Fruit fly (Drosophila melanogaster) whole organism, embryonic: ENCODE data around the gene CG5850.
A peak's percentile ranks its signal among the peaks of the same experiment; 100 is the strongest.

Experiments
- CG10431 ChIP-seq: fragments of 200-800 bp; sonication (Bioruptor generic); optimal IDR thresholded peaks from 3 replicates; lab custom pipeline; 2018; ENCODE audit warnings: missing biosample characterization, mild to moderate bottlenecking, missing genetic modification characterization
- CG10462 ChIP-seq: fragments of 200-800 bp; sonication (Bioruptor generic); optimal IDR thresholded peaks from 2 replicates; lab custom pipeline; 2016; ENCODE audit warnings: missing biosample characterization, missing genetic modification characterization
- CG10654 ChIP-seq: fragments of 200-800 bp; sonication (Bioruptor generic); optimal IDR thresholded peaks from 2 replicates; lab custom pipeline; 2016; ENCODE audit warnings: missing biosample characterization, missing genetic modification characterization
- CG11093 ChIP-seq: fragments of 200-800 bp; sonication (Bioruptor generic); IDR thresholded peaks from 3 replicates; pipeline ENCODE4 v1.3.6; 2022; ENCODE audit warnings: missing biosample characterization, missing genetic modification characterization
- CG11398 ChIP-seq: fragments of 200-800 bp; sonication (Bioruptor generic); optimal IDR thresholded peaks from 2 replicates; lab custom pipeline; 2016; ENCODE audit warnings: missing biosample characterization, missing genetic modification characterization
- CG11696 ChIP-seq: fragments of 200-800 bp; sonication (Bioruptor generic); IDR thresholded peaks from 2 replicates; pipeline ENCODE4 v1.3.6; 2022; ENCODE audit warnings: missing biosample characterization, missing genetic modification characterization
- CG13424 ChIP-seq: fragments of 200-800 bp; sonication (Bioruptor generic); optimal IDR thresholded peaks from 2 replicates; lab custom pipeline; 2019; ENCODE audit warnings: missing biosample characterization, mild to moderate bottlenecking, missing genetic modification characterization, moderate library complexity
- CG14441 ChIP-seq: fragments of 200-800 bp; sonication (Bioruptor generic); IDR thresholded peaks from 2 replicates; pipeline ENCODE4 v1.3.6; 2022; ENCODE audit warnings: missing biosample characterization, missing genetic modification characterization
- CG17361 ChIP-seq: fragments of 200-800 bp; sonication (Bioruptor generic); IDR thresholded peaks from 3 replicates; pipeline ENCODE4 v1.3.6; 2022; ENCODE audit warnings: missing biosample characterization, missing genetic modification characterization
- CG17612 ChIP-seq: fragments of 200-800 bp; sonication (Bioruptor generic); IDR thresholded peaks from 2 replicates; pipeline ENCODE4 v1.3.6; 2022; ENCODE audit warnings: missing biosample characterization, missing genetic modification characterization
- CG18262 ChIP-seq: fragments of 200-800 bp; optimal IDR thresholded peaks from 3 replicates; lab custom pipeline; 2019; ENCODE audit warnings: missing biosample characterization, mild to moderate bottlenecking, missing genetic modification characterization, moderate library complexity
- CG2199 ChIP-seq: fragments of 200-800 bp; sonication (Bioruptor generic); IDR thresholded peaks from 3 replicates; pipeline ENCODE4 v1.3.6; 2022; ENCODE audit warnings: missing biosample characterization, missing genetic modification characterization
- CG30403 ChIP-seq: fragments of 200-800 bp; sonication (Bioruptor generic); optimal IDR thresholded peaks from 3 replicates; lab custom pipeline; 2016; ENCODE audit warnings: missing biosample characterization, missing genetic modification characterization
- CG30431 ChIP-seq: fragments of 200-800 bp; sonication (Bioruptor generic); optimal IDR thresholded peaks from 2 replicates; lab custom pipeline; 2017; ENCODE audit warnings: missing biosample characterization, missing genetic modification characterization
- CG3163 ChIP-seq: fragments of 200-800 bp; sonication (Bioruptor generic); optimal IDR thresholded peaks from 3 replicates; lab custom pipeline; 2016; ENCODE audit warnings: missing biosample characterization, missing genetic modification characterization
- CG6765 ChIP-seq: fragments of 200-800 bp; sonication (Bioruptor generic); optimal IDR thresholded peaks from 3 replicates; lab custom pipeline; 2017; ENCODE audit warnings: missing biosample characterization, mild to moderate bottlenecking, missing genetic modification characterization
- CG7556 ChIP-seq: fragments of 200-800 bp; sonication (Bioruptor generic); optimal IDR thresholded peaks from 2 replicates; lab custom pipeline; 2017; ENCODE audit warnings: missing biosample characterization, mild to moderate bottlenecking, missing genetic modification characterization
- CG7928 ChIP-seq: fragments of 200-800 bp; sonication (Bioruptor generic); optimal IDR thresholded peaks from 2 replicates; lab custom pipeline; 2017; ENCODE audit warnings: missing biosample characterization, mild to moderate bottlenecking, missing genetic modification characterization
- CG8388 ChIP-seq: fragments of 200-800 bp; sonication (Bioruptor generic); optimal IDR thresholded peaks from 2 replicates; lab custom pipeline; 2019; ENCODE audit warnings: missing biosample characterization, mild to moderate bottlenecking, missing genetic modification characterization, moderate library complexity
- Dp ChIP-seq: fragments of 200-800 bp; sonication (Bioruptor generic); optimal IDR thresholded peaks from 2 replicates; lab custom pipeline; 2018; ENCODE audit warnings: missing biosample characterization, mild to moderate bottlenecking, missing genetic modification characterization, moderate library complexity
- ERR ChIP-seq: fragments of 200-800 bp; sonication (Bioruptor generic); optimal IDR thresholded peaks from 2 replicates; lab custom pipeline; 2016; ENCODE audit warnings: missing biosample characterization, missing genetic modification characterization
- Gsc ChIP-seq: fragments of 200-800 bp; sonication (Bioruptor generic); IDR thresholded peaks from 2 replicates; pipeline ENCODE4 v1.3.6; 2022; ENCODE audit warnings: missing biosample characterization, missing genetic modification characterization
- HLH54F ChIP-seq: fragments of 200-800 bp; sonication (Bioruptor generic); optimal IDR thresholded peaks from 3 replicates; lab custom pipeline; 2016; ENCODE audit warnings: missing biosample characterization, missing genetic modification characterization
- Meics ChIP-seq: fragments of 200-800 bp; sonication (Bioruptor generic); optimal IDR thresholded peaks from 2 replicates; lab custom pipeline; 2017; ENCODE audit warnings: missing biosample characterization, mild to moderate bottlenecking, missing genetic modification characterization
- Nf-YA ChIP-seq: fragments of 200-800 bp; sonication (Bioruptor generic); IDR thresholded peaks from 2 replicates; pipeline ENCODE4 v1.3.6; 2022; ENCODE audit warnings: missing biosample characterization, missing genetic modification characterization
- Side ChIP-seq: fragments of 200-800 bp; sonication (Bioruptor generic); optimal IDR thresholded peaks from 2 replicates; lab custom pipeline; 2016; ENCODE audit warnings: missing biosample characterization, missing genetic modification characterization
- bab2 ChIP-seq: fragments of 200-800 bp; sonication (Bioruptor generic); optimal IDR thresholded peaks from 2 replicates; lab custom pipeline; 2016; ENCODE audit warnings: missing biosample characterization, missing genetic modification characterization
- dmrt99B ChIP-seq: fragments of 200-800 bp; sonication (Bioruptor generic); optimal IDR thresholded peaks from 2 replicates; lab custom pipeline; 2018; ENCODE audit warnings: missing biosample characterization, mild to moderate bottlenecking, missing genetic modification characterization, moderate library complexity
- gcm ChIP-seq: fragments of 200-800 bp; sonication (Bioruptor generic); optimal IDR thresholded peaks from 2 replicates; lab custom pipeline; 2019; ENCODE audit warnings: missing biosample characterization, mild to moderate bottlenecking, missing genetic modification characterization, moderate library complexity
- hth ChIP-seq: fragments of >200 bp; optimal IDR thresholded peaks from 2 replicates; lab custom pipeline; 2017; ENCODE audit warnings: inconsistent platforms
- ind ChIP-seq: fragments of 200-800 bp; sonication (Bioruptor generic); optimal IDR thresholded peaks from 3 replicates; lab custom pipeline; 2016; ENCODE audit warnings: missing biosample characterization, missing genetic modification characterization
- kay ChIP-seq: fragments of 200-800 bp; sonication (Bioruptor generic); optimal IDR thresholded peaks from 2 replicates; lab custom pipeline; 2016; ENCODE audit warnings: missing biosample characterization, missing genetic modification characterization
- lola ChIP-seq, 3 experiments: fragments of >200 bp in 2 of 3; fragments of 200-800 bp in 1 of 3; sonication (Bioruptor generic) in 1 of 3; optimal IDR thresholded peaks; 2 replicates each; lab custom pipeline; 2017 to 2019; ENCODE audit warnings: missing biosample characterization in 3 of 3, missing genetic modification characterization in 3 of 3, mild to moderate bottlenecking in 1 of 3, moderate library complexity in 1 of 3
- maf-S ChIP-seq: fragments of 200-800 bp; sonication (Bioruptor generic); optimal IDR thresholded peaks from 2 replicates; lab custom pipeline; 2016; ENCODE audit warnings: missing biosample characterization, missing genetic modification characterization
- mirr ChIP-seq: fragments of 200-800 bp; sonication (Bioruptor generic); optimal IDR thresholded peaks from 3 replicates; lab custom pipeline; 2018; ENCODE audit warnings: missing biosample characterization, mild to moderate bottlenecking, missing genetic modification characterization
- pho ChIP-seq: fragments of 200-800 bp; sonication (Bioruptor generic); optimal IDR thresholded peaks from 2 replicates; lab custom pipeline; 2016; ENCODE audit warnings: missing biosample characterization, missing genetic modification characterization
- phol ChIP-seq: fragments of 200-800 bp; sonication (Bioruptor generic); optimal IDR thresholded peaks from 3 replicates; lab custom pipeline; 2018; ENCODE audit warnings: missing biosample characterization, mild to moderate bottlenecking, missing genetic modification characterization, moderate library complexity
- prd ChIP-seq, 3 experiments: fragments of >200 bp in 2 of 3; fragments of 200-800 bp in 1 of 3; sonication (Bioruptor generic) in 1 of 3; optimal IDR thresholded peaks in 2 of 3; IDR thresholded peaks in 1 of 3; 2 replicates in 2 of 3; 3 replicates in 1 of 3; pipeline versions ENCODE4 v1.3.6 to Lab custom; 2017 to 2022; ENCODE audit warnings: missing biosample characterization in 1 of 3, missing genetic modification characterization in 1 of 3
- pum ChIP-seq: fragments of 200-800 bp; sonication (Bioruptor generic); optimal IDR thresholded peaks from 2 replicates; lab custom pipeline; 2016; ENCODE audit warnings: missing biosample characterization, missing genetic modification characterization
- row ChIP-seq: fragments of 200-800 bp; sonication (Bioruptor generic); IDR thresholded peaks from 3 replicates; pipeline ENCODE4 v1.3.6; 2022; ENCODE audit warnings: missing biosample characterization, missing genetic modification characterization
- shn ChIP-seq: fragments of 200-800 bp; sonication (Bioruptor generic); optimal IDR thresholded peaks from 3 replicates; lab custom pipeline; 2016; ENCODE audit warnings: missing biosample characterization, missing genetic modification characterization
- sim ChIP-seq: fragments of 200-800 bp; sonication (Bioruptor generic); IDR thresholded peaks from 2 replicates; pipeline ENCODE4 v1.3.6; 2022; ENCODE audit warnings: missing biosample characterization, missing genetic modification characterization
- slp2 ChIP-seq: fragments of 200-800 bp; sonication (Bioruptor generic); optimal IDR thresholded peaks from 2 replicates; lab custom pipeline; 2016; ENCODE audit warnings: missing biosample characterization, missing genetic modification characterization
- sr ChIP-seq: fragments of 200-800 bp; sonication (Bioruptor generic); IDR thresholded peaks from 3 replicates; pipeline ENCODE4 v1.3.6; 2022; ENCODE audit warnings: missing biosample characterization, missing genetic modification characterization
- tap ChIP-seq: fragments of 200-800 bp; optimal IDR thresholded peaks from 3 replicates; lab custom pipeline; 2019; ENCODE audit warnings: missing biosample characterization, mild to moderate bottlenecking, missing genetic modification characterization, moderate library complexity
- tgo ChIP-seq: fragments of 200-800 bp; sonication (Bioruptor generic); IDR thresholded peaks from 3 replicates; pipeline ENCODE4 v1.3.6; 2022; ENCODE audit warnings: missing biosample characterization, missing genetic modification characterization
- tup ChIP-seq: fragments of 200-800 bp; sonication (Bioruptor generic); optimal IDR thresholded peaks from 2 replicates; lab custom pipeline; 2016; ENCODE audit warnings: missing biosample characterization, mild to moderate bottlenecking, missing genetic modification characterization, moderate library complexity
- usp ChIP-seq: fragments of >200 bp; optimal IDR thresholded peaks from 2 replicates; lab custom pipeline; 2017; ENCODE audit warnings: missing biosample characterization, missing genetic modification characterization
- vvl ChIP-seq: fragments of 200-800 bp; sonication (Bioruptor generic); IDR thresholded peaks from 2 replicates; pipeline ENCODE4 v1.3.6; 2022; ENCODE audit warnings: missing biosample characterization, missing genetic modification characterization
- zen ChIP-seq: fragments of 200-800 bp; sonication (Bioruptor generic); optimal IDR thresholded peaks from 3 replicates; lab custom pipeline; 2018; ENCODE audit warnings: missing biosample characterization, mild to moderate bottlenecking, missing genetic modification characterization, moderate library complexity

The CG5850 gene

DNA sequence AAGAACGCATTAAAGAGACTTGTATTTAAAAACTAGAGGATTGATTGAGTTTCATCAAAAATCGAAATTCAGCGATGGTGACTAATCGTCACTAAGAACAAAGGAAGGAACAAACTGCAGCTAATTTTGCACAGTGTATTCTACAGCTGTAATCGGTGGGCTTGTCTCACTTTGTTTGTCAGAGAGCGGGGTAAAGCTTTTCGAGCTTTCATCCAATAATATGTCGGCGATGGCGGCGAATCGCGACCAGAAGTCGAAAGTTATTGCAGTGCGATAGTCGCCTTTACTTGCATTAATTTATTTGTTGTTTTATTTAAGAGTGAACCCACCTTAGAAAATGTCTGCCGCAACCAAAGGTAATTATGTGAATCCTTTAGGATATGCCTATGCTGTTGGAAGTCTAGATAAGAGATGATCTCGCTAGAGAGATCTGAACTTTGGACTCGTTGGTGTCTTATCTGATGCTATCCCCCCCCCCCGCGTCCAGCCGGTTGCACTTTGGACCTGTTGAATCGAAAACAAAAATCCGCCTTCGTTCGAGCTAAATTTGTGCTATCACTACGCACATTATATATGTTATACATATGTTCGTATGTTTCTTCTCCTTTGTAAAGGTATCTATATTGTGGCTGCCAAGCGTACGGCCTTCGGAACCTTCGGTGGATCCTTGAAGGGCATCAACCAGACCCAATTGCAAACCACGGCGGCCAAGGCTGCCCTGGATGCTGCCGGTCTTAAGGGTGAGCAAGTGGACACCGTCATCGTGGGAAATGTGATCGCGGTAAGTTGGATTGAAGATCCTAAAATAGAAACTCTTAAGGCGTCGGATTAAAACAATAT, 48.5 kb downstream of the CG5850 start, which contains the start of gene yip2 (continued):
- peak; percentile 34 for TF ChIP-seq HLH54F (GFP tag; lab: Kevin White, UChicago)
- peak; percentile 61 for TF ChIP-seq bab2 (GFP tag; lab: Kevin White, UChicago)
- TF ChIP-seq pum (GFP tag; lab: Kevin White, UChicago) = no peak
- peak; percentile 57 for TF ChIP-seq gcm (GFP tag; lab: Kevin White, UChicago)
- peak; percentile 30 for TF ChIP-seq Side
- no peak for TF ChIP-seq Dp (GFP tag; lab: Kevin White, UChicago)
- peak; percentile 34; the same call in 2 of the 3 replicates for TF ChIP-seq CG17361 (GFP tag; lab: Robert Waterston, UW)
- peak; percentile 65 for TF ChIP-seq CG7556 (GFP tag; lab: Kevin White, UChicago)
- TF ChIP-seq CG10462 = peak; percentile 18
- TF ChIP-seq prd (optimal IDR thresholded peaks at IDR 0.05; lab: Kevin White, UChicago) = no peak
- peak; percentile 65 for TF ChIP-seq prd (GFP tag; IDR thresholded peaks at IDR 0.05; lab: Robert Waterston, UW)
- peak; percentile 60 for TF ChIP-seq dmrt99B (tag; lab: Kevin White, UChicago)
- no peak for TF ChIP-seq sr
- TF ChIP-seq vvl (GFP tag; lab: Robert Waterston, UW) = peak; percentile 83
- peak; percentile 58 for TF ChIP-seq pho (GFP tag; lab: Kevin White, UChicago)
- peak; percentile 50 for TF ChIP-seq slp2
- TF ChIP-seq CG18262 (tag; lab: Kevin White, UChicago) = peak; percentile 50
- TF ChIP-seq CG11696 (GFP tag; lab: Robert Waterston, UW) = peak; percentile 32; the same call in 1 of the 2 replicates
- TF ChIP-seq CG10431 (GFP tag; lab: Kevin White, UChicago) = no peak
- no peak for TF ChIP-seq hth (lab: Kevin White, UChicago)
- no peak for TF ChIP-seq CG10654 (GFP tag; lab: Kevin White, UChicago)
- TF ChIP-seq CG8388 (GFP tag; lab: Kevin White, UChicago) = peak; percentile 52
- peak; percentile 49 for TF ChIP-seq CG14441 (GFP tag; lab: Robert Waterston, UW)
- TF ChIP-seq Gsc (GFP tag; lab: Robert Waterston, UW) = no peak
- TF ChIP-seq Nf-YA = peak; percentile 51; the same call in 1 of the 2 replicates
- TF ChIP-seq usp (GFP tag; lab: Kevin White, UChicago) = no peak
- TF ChIP-seq CG30403 (GFP tag; lab: Kevin White, UChicago) = peak; percentile 49
- peak; percentile 53 for TF ChIP-seq phol (tag; lab: Kevin White, UChicago)
- peak; percentile 74 for TF ChIP-seq kay
- TF ChIP-seq zen (tag; lab: Kevin White, UChicago) = no peak
- TF ChIP-seq lola (GFP tag; optimal IDR thresholded peaks at IDR 0.05; lab: Kevin White, UChicago) = no peak
- TF ChIP-seq mirr (GFP tag; lab: Kevin White, UChicago) = peak; percentile 87
- peak; percentile 61 for TF ChIP-seq CG11398 (GFP tag; lab: Kevin White, UChicago)
- TF ChIP-seq CG2199 = no peak
- peak; percentile 42 for TF ChIP-seq maf-S
- no peak for TF ChIP-seq CG11093 (GFP tag; lab: Robert Waterston, UW)
- no peak for TF ChIP-seq CG7928 (GFP tag; lab: Kevin White, UChicago)
- TF ChIP-seq ERR = no peak
- TF ChIP-seq CG30431 (GFP tag; lab: Kevin White, UChicago) = no peak
- TF ChIP-seq CG17612 (GFP tag; lab: Robert Waterston, UW) = no peak
- TF ChIP-seq CG6765 (GFP tag; lab: Kevin White, UChicago) = peak; percentile 72
- TF ChIP-seq ind (GFP tag; lab: Kevin White, UChicago) = peak; percentile 61
- peak; percentile 48 for TF ChIP-seq CG3163 (GFP tag; lab: Kevin White, UChicago)
- peak; percentile 73 for TF ChIP-seq CG13424
- TF ChIP-seq sim (GFP tag; lab: Robert Waterston, UW) = no peak
- peak; percentile 75 for TF ChIP-seq tgo (GFP tag; lab: Robert Waterston, UW)
- TF ChIP-seq row (GFP tag; lab: Robert Waterston, UW) = peak; percentile 84
- peak; percentile 70 for TF ChIP-seq Meics (GFP tag; lab: Kevin White, UChicago)
- no peak for TF ChIP-seq tup
- peak; percentile 60 for TF ChIP-seq shn (GFP tag; lab: Kevin White, UChicago)
- peak; percentile 48 for TF ChIP-seq tap (tag; lab: Kevin White, UChicago)
